Worm (Caenorhabditis elegans): ENCODE measurements around the gene Y38C1AA.19.

Gene Y38C1AA.19

DNA sequence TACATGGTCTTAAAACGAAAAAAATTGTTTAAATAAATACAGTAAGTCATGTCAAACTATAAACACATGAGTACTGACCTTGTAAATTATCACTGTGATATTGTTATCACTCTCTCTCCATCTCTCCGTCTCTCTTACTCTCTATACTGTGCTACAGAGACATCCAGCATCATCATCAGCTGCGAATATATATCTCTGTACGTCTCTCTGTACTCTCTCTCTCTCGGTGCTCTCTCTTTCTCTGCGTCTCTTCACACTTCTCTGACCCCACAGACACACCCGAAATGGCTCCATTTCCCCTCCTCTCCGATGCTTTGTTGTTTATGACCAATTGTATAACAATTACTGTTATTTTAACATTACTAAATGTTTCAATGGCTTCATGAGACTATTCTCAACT lies 50.6 kb downstream of the Y38C1AA.19 start:
- TF ChIP-seq unc-62 (GFP tag; optimal IDR thresholded peaks at IDR 0.05): no peak
- TF ChIP-seq nhr-76 (tag; optimal IDR thresholded peaks at IDR 0.05): no peak
- peak; percentile 76 for TF ChIP-seq hmg-11 (tag; optimal IDR thresholded peaks at IDR 0.05)
- TF ChIP-seq pha-4 (tag; optimal IDR thresholded peaks at IDR 0.05): peak; percentile 55
- TF ChIP-seq nfya-1 (tag; optimal IDR thresholded peaks at IDR 0.05; ENCODE audit: insufficient read depth): peak; percentile 33
- TF ChIP-seq nhr-23 (tag; optimal IDR thresholded peaks at IDR 0.05): peak; percentile 42
- peak; percentile 51 for TF ChIP-seq jun-1 (tag; optimal IDR thresholded peaks at IDR 0.05)
- peak; percentile 23 for TF ChIP-seq egl-5 (tag; optimal IDR thresholded peaks at IDR 0.05)
- peak; percentile 2 for TF ChIP-seq R02D3.7 (tag; optimal IDR thresholded peaks at IDR 0.05)
- peak; percentile 90 for TF ChIP-seq pqm-1 (tag; optimal IDR thresholded peaks at IDR 0.05)
- TF ChIP-seq ztf-11 (tag; optimal IDR thresholded peaks at IDR 0.05): no peak
- peak; percentile 15 for TF ChIP-seq skn-1 (tag; optimal IDR thresholded peaks at IDR 0.05)
- peak; percentile 47 for TF ChIP-seq ceh-28 (tag; optimal IDR thresholded peaks at IDR 0.05)
- TF ChIP-seq elt-2 (tag; optimal IDR thresholded peaks at IDR 0.05): peak; percentile 86
- no peak for TF ChIP-seq zag-1 (tag; optimal IDR thresholded peaks at IDR 0.05)
